Worm (Caenorhabditis elegans) whole organism, midembryonic: ENCODE measurements around the gene cpna-2.

ENCODE experiments used
- T22C8.4 ChIP-seq: fragments of 200-800 bp; sonication (Bioruptor generic); IDR thresholded peaks from 2 replicates; pipeline ENCODE4 v1.3.6; 2022; ENCODE audit warnings: missing genetic modification characterization, missing compliant biosample characterization
- cog-1 ChIP-seq: sonication (generic microtip); optimal IDR thresholded peaks from 2 replicates; lab custom pipeline; 2016; ENCODE audit warnings: missing genetic modification characterization, missing compliant biosample characterization
- flt-1 ChIP-seq: fragments of 200-800 bp; sonication (Bioruptor generic); IDR thresholded peaks from 2 replicates; pipeline ENCODE4 v1.3.6; 2022; ENCODE audit warnings: missing genetic modification characterization, missing compliant biosample characterization
- klf-2 ChIP-seq: fragments of 200-800 bp; sonication (Bioruptor generic); conservative IDR thresholded peaks from 2 replicates; pipeline ENCODE4 v1.3.6; 2022; ENCODE audit warnings: missing genetic modification reagents, missing genetic modification characterization, missing compliant biosample characterization
- med-1 ChIP-seq: sonication (generic microtip); optimal IDR thresholded peaks from 2 replicates; lab custom pipeline; 2017; ENCODE audit warnings: missing genetic modification characterization, mild to moderate bottlenecking, missing compliant biosample characterization, antibody characterized with exemption, missing genetic modification reagents; ENCODE audit not compliant: insufficient read depth
- ref-1 ChIP-seq: fragments of 200-800 bp; sonication (Bioruptor generic); conservative IDR thresholded peaks from 2 replicates; pipeline ENCODE4 v1.3.6; 2022; ENCODE audit warnings: missing genetic modification reagents, missing genetic modification characterization, missing compliant biosample characterization
- tab-1 ChIP-seq: fragments of 200-800 bp; sonication (Bioruptor generic); IDR thresholded peaks from 2 replicates; pipeline ENCODE4 v1.3.6; 2022; ENCODE audit warnings: missing genetic modification characterization, missing compliant biosample characterization
- ztf-23 ChIP-seq: fragments of 200-800 bp; sonication (Bioruptor generic); IDR thresholded peaks from 2 replicates; pipeline ENCODE4 v1.3.6; 2022; ENCODE audit warnings: missing genetic modification reagents, missing genetic modification characterization, missing compliant biosample characterization
- ztf-29 ChIP-seq: fragments of 200-800 bp; sonication (Bioruptor generic); IDR thresholded peaks from 2 replicates; pipeline ENCODE4 v1.3.6; 2022; ENCODE audit warnings: missing genetic modification reagents, missing genetic modification characterization, missing compliant biosample characterization

cpna-2 gene

DNA sequence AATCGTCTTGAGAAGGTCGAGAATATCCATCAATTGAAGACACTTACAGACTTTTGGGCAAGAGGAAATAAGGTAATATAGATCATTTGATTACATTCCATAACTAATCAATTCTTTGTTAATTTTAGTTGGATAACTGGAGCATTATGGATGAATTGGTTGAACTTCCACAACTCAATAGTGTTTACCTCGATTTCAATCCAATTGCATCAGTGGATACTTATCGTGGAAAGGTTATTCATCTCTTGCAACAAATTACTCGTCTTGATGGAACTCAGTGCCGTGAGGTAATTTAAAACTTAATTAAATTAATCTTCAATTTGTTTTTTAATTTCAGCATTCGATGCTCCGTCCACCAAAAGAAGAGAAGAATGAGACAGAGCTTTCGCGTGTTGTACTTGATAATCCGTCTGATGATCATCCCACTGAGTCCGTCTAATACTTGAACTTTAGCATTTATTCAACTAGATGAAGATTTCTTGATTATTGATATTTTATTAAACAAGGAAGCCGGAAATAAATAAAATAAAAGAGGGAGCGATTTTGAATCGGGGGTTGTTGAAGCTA lies 48.8 kb downstream of the cpna-2 start:
- TF ChIP-seq klf-2 (no peak), flt-1 (no peak), tab-1 (no peak), ztf-29 (GFP tag; lab: Robert Waterston, UW) (no peak), cog-1 (tag; lab: Kevin White, UChicago) (no peak), ref-1 (GFP tag; lab: Robert Waterston, UW) (no peak), T22C8.4 (no peak), ztf-23 (no peak), med-1 (GFP tag; lab: Kevin White, UChicago) (no peak)

DNA sequence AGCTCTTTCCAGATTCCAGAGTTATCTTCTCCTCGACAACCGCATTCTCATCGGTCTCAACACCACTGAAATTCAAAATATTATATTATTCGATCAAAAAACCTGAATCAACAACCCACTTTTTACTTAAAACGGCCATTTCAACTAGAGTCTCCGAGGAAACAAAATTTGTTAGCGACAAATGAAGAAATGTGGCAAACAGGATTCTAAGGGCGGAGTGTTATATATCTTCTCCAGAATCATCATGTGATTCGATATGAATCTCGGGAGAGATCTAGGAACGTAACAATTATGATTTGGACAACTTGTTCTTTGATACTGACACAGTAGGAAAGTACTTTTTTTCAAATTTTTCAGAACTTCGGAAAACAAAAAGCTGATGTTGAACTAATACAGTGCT lies 51.5 kb downstream of the cpna-2 start:
- TF ChIP-seq flt-1 (no peak), cog-1 (tag; lab: Kevin White, UChicago) (no peak)

DNA sequence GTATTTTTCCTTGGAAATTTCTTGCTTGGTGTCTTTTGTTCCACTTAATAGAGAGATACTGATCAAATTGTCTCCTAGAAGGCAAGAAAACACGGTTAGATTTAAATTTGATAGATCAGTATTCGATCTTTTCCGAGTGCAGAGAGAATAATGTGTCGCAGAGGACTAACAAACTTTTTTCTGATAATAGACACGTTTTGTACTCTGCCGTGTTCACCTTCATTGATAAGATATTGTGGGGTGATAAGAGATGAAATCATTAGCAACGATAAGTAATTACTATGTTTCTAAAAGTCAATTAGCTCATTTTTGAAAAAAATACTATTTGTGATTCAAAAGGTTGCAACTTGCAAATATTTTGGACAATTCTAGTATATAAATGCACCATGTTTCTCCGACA lies 52.0 kb downstream of the cpna-2 start:
- TF ChIP-seq klf-2 (no peak), ztf-29 (GFP tag; lab: Robert Waterston, UW) (no peak), tab-1 (no peak), flt-1 (no peak), cog-1 (tag; lab: Kevin White, UChicago) (no peak), ref-1 (GFP tag; lab: Robert Waterston, UW) (no peak), T22C8.4 (no peak), ztf-23 (no peak), med-1 (GFP tag; lab: Kevin White, UChicago) (no peak)

DNA sequence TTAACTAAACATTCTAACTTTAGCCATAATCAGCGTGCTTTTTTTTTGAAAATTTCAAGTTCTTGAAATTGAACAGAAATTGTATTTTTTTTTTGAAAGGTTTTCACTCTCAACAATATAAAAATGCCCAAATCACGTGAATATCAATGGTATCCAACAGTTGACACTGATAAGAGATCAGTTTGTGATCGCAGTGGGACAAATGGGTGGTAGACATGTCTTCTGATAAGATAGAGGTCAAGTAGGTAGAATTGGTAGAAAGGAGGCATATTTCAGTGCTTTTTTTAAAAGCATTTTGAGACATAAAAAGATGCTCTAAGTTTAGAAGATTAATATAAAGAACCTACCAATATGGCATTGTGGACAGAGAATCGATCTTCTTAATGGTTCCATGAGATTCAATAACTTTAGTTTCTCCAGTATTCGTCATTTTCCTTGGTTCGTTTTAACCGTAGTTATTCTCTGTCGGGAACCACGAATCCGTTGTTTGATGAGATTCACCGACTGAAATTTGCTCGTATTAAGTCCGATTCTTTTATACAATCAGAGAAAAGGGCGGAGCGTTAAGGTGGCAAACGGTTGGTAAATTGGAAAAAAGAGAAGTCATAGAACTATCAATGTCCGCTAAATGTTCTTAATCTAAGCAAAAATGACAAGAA lies 52.7 kb downstream of the cpna-2 start, which contains the start of gene mthf-1:
Gene mthf-1 (minus strand): TSS at position 504 of the 659 bp plus-strand sequence.
- TF ChIP-seq cog-1 (tag; lab: Kevin White, UChicago) (no peak), ztf-29 (GFP tag; lab: Robert Waterston, UW) (no peak)

DNA sequence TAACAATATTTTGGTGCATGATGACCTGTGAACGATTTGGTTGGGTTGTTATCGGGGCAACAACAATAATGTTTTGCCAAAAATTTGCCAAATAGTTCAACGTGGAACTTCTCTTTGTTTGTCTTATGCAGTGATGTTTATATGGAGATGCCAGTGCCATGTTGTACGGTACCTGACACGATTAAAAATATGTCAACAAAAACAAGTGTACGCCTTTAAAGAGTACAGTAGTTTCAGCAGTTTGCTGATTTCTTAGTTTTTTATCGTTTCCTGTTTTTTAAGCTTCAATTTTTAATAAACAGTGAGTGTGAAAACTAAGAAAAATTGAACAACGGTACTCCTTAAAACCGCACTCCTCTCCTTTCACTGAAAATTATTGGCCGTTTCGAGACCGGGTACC lies 53.6 kb downstream of the cpna-2 start:
- TF ChIP-seq klf-2 = no peak
- no peak for TF ChIP-seq ref-1 (GFP tag; lab: Robert Waterston, UW)
- no peak for TF ChIP-seq ztf-23
- TF ChIP-seq tab-1 = no peak
- TF ChIP-seq ztf-29 (GFP tag; lab: Robert Waterston, UW) = no peak
- TF ChIP-seq flt-1 = no peak
- TF ChIP-seq med-1 (GFP tag; lab: Kevin White, UChicago) = no peak
- no peak for TF ChIP-seq T22C8.4
- TF ChIP-seq cog-1 (tag; lab: Kevin White, UChicago) = no peak

DNA sequence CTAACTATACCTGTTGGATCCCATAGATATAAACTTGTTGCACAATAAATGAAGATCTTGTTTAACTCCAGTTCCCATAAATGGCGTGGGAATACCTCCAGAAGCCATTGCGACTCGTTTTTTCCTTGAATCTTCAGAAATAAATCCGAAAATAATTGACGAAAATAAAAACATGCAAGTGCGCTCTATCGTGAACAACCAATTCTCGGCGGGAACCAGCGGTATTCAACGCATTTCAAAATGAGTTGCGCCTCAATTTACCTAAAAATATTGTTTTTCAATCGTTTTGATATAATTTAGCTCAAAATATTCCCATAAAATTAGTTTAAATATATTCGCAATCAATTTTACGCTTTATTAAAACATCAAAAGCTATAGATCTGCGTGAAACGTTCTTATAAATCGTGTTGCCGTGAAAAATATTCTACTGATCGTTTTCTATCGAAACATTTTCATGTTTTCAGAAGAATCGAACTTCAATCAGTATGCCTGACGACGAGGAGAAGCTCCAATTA lies 56.5 kb downstream of the cpna-2 start, which contains the start of the genes snpc-1.1 and spdl-1:
Gene snpc-1.1 (minus strand): TSS at position 200 of the 515 bp plus-strand sequence.
Gene spdl-1 (plus strand): TSS at position 465 of the 515 bp plus-strand sequence.
- TF ChIP-seq med-1 (GFP tag; lab: Kevin White, UChicago) = no peak
- no peak for TF ChIP-seq ztf-23
- no peak for TF ChIP-seq ztf-29 (GFP tag; lab: Robert Waterston, UW)
- TF ChIP-seq klf-2 = no peak
- no peak for TF ChIP-seq ref-1 (GFP tag; lab: Robert Waterston, UW)
- no peak for TF ChIP-seq cog-1 (tag; lab: Kevin White, UChicago)
- no peak for TF ChIP-seq flt-1
- TF ChIP-seq T22C8.4 = no peak
- no peak for TF ChIP-seq tab-1

DNA sequence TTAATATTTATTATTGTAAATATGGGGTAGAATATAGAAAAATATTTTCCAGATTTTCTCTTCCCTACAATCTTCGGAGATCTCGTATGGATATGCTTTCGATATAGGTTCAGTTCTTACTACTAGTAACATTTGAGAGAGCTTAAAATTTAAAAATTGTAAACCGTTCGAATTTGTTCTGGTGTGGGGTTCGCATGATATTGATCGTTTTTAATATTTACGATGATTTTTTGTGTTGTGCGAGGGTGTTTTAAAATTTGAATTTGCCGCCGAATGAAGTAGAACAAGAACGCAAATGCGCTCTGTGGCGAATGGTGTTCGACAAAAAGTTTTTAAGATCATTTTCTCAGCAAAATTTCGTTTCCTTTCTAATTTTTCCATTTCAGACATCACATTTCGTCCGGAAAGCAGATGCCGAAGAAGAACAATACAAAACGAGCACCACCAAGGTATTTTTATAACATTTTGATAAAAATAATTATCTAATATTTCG lies 58.8 kb downstream of the cpna-2 start, which contains the start of gene skr-17:
Gene skr-17 (plus strand): TSS at position 51 of the 493 bp plus-strand sequence.
- no peak for TF ChIP-seq klf-2
- TF ChIP-seq tab-1 = no peak
- no peak for TF ChIP-seq T22C8.4
- TF ChIP-seq ztf-29 (GFP tag; lab: Robert Waterston, UW) = no peak
- no peak for TF ChIP-seq ref-1 (GFP tag; lab: Robert Waterston, UW)

DNA sequence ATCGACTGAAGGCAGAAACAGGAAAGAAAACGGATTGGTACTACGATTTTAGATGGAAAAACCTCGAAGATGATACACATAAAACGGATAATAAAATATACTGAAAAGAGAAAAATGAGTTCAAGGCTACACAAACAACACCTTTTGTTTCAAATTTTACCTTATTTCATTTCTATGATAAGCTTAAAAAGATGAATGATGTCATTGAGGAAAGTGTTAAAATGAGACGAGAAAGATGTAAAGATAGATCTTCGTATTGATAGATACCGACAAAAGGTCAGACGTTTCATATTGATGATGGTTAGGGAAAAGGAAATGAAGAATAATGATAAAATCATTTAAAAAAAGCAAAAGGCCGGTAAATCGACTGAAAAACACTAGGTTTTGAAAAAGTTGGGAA lies 64.9 kb downstream of the cpna-2 start:
- no peak for TF ChIP-seq ztf-23
- TF ChIP-seq tab-1 = no peak

DNA sequence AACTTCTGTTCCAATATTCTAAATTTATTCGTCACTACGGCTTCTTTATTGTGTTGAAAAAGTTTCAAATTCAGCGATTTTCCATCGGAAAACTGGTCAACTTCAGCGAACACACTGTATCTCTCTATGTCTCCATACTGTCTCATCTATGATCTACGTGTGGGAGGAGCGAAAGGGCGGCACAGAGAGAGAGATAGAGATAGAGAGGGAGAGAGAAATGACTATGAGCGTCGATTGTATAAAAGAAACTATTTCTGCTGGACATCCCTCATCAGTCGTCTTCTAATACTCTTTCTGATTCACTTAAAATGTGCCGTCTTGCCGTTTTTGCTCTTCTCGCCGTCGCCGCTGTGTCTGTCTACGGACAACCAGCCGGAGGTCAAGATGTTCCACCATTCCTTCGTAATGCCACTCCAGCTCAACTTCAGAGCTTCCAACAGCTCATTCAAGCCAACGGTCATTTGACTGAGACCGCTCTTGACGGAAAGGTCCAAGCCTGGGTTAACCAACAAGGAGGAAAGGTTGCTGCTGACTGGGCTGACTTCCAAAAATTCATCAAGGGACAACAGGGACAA lies 65.7 kb downstream of the cpna-2 start, which contains the start of gene srlf-1:
Gene srlf-1 (plus strand): TSS at position 268 of the 575 bp plus-strand sequence.
- no peak for TF ChIP-seq T22C8.4
- no peak for TF ChIP-seq flt-1
- TF ChIP-seq med-1 (GFP tag; lab: Kevin White, UChicago) = no peak
- no peak for TF ChIP-seq ztf-23

DNA sequence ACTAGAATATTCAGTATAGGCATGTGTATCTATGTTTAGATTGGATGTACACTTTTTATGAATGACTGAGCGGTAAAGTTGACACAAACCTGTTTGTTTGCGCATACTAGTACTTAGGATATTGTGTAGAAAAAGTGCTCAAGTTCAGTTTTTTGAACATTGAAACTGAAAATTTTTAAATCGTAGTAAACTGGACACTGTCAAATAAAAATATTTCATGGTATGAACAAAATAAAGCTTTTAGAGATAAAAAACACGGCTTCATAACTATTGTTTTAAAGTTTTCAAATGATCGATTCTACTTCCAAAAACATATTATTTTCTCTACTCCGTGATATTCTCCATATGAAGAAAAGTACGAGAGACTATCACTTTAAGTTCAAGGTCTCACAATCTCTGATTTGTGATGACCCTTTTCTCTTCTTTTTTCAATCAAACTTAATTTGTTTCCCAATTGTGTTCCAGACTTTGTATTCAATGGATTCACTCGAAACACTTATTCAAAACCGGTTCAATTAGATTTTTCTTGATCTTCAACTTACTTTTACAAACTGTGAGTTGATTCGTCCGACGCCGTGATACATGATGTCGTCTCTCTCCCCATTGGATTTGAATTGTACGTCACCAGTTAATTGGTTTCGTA lies 66.8 kb downstream of the cpna-2 start:
- TF ChIP-seq ref-1 (GFP tag; lab: Robert Waterston, UW) (no peak), klf-2 (no peak), med-1 (GFP tag; lab: Kevin White, UChicago) (no peak), ztf-23 (no peak), cog-1 (tag; lab: Kevin White, UChicago) (no peak), flt-1 (no peak), tab-1 (no peak), ztf-29 (GFP tag; lab: Robert Waterston, UW) (no peak), T22C8.4 (no peak)
